Worm (Caenorhabditis elegans) whole organism, young adult: Measurements from ENCODE around the gene pgp-4.

Experiments used
- F22D6.2 ChIP-seq: sonication (generic microtip); optimal IDR thresholded peaks from 2 replicates; lab custom pipeline; 2016; ENCODE audit warnings: mild to moderate bottlenecking, missing genetic modification characterization, missing compliant biosample characterization
- T07F8.4 ChIP-seq: sonication (generic microtip); optimal IDR thresholded peaks from 2 replicates; lab custom pipeline; 2016; ENCODE audit warnings: mild to moderate bottlenecking, missing genetic modification characterization, moderate library complexity, missing compliant biosample characterization
- ama-1 ChIP-seq, 3 experiments: fragments of 150-350 bp in 1 of 3; sonication (generic microtip) in 2 of 3; optimal IDR thresholded peaks; 2 replicates each; lab custom pipeline; 2014 to 2018; ENCODE audit warnings: missing biosample characterization in 2 of 3, missing genetic modification characterization in 2 of 3, missing genetic modification reagents in 2 of 3
- cebp-2 ChIP-seq: fragments of 200-800 bp; sonication (Bioruptor generic); IDR thresholded peaks from 2 replicates; pipeline ENCODE4 v1.3.6; 2022; ENCODE audit warnings: missing genetic modification characterization, missing compliant biosample characterization
- ceh-27 ChIP-seq: fragments of 200-800 bp; sonication (Bioruptor generic); optimal IDR thresholded peaks from 2 replicates; lab custom pipeline; 2018; ENCODE audit warnings: mild to moderate bottlenecking, missing genetic modification characterization, moderate library complexity, missing compliant biosample characterization
- lin-26 ChIP-seq: fragments of 200-800 bp; sonication (Bioruptor generic); IDR thresholded peaks from 2 replicates; pipeline ENCODE4 v1.3.6; 2022; ENCODE audit warnings: missing genetic modification reagents, missing genetic modification characterization, missing compliant biosample characterization
- pbrm-1 ChIP-seq: fragments of 200-800 bp; sonication (Bioruptor generic); IDR thresholded peaks from 2 replicates; pipeline ENCODE4 v1.3.6; 2022; ENCODE audit warnings: missing genetic modification reagents, missing genetic modification characterization, missing compliant biosample characterization
- tlf-1 ChIP-seq: fragments of 200-800 bp; sonication (Bioruptor generic); optimal IDR thresholded peaks from 2 replicates; lab custom pipeline; 2018; ENCODE audit warnings: mild to moderate bottlenecking, missing genetic modification characterization, missing compliant biosample characterization
- unc-130 ChIP-seq: sonication (generic microtip); optimal IDR thresholded peaks from 2 replicates; lab custom pipeline; 2016; ENCODE audit warnings: missing genetic modification reagents, missing genetic modification characterization, missing compliant biosample characterization
- unc-62 ChIP-seq: fragments of 150-350 bp; optimal IDR thresholded peaks from 2 replicates; lab custom pipeline; 2014; ENCODE audit warnings: missing biosample characterization, missing genetic modification reagents, missing genetic modification characterization
- zim-3 ChIP-seq: sonication (generic microtip); optimal IDR thresholded peaks from 2 replicates; lab custom pipeline; 2017; ENCODE audit warnings: mild to moderate bottlenecking, missing genetic modification characterization, moderate library complexity, missing compliant biosample characterization

DNA sequence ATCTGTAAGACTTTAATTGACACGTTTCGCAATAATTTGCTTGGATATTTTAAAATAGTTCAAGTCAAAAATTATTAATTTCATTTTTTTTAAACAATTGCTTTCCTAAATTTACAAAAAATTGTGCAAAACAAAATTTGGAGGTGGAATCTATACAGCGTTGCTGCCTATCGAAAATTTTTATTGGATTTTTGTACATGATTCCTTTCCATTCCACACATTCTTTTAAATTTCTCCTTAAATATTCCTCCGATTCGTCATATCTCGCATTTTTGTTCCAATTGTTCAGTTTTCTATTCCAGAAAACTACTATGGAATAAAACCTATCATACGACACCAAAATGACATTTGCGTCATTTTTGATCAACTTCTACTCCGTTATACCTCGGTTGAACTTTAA is 10.8 kb downstream of the pgp-4 start, which contains the start of gene ttyh-1:
- no peak for TF ChIP-seq ceh-27 (GFP tag; lab: Kevin White, UChicago)
- no peak for TF ChIP-seq pbrm-1 (GFP tag; lab: Robert Waterston, UW)
- TF ChIP-seq ama-1 (optimal IDR thresholded peaks at IDR 0.05; lab: Kevin White, UChicago), result no peak
- no peak for TF ChIP-seq ama-1 (GFP tag; optimal IDR thresholded peaks at IDR 0.05; lab: Kevin White, UChicago)
- TF ChIP-seq tlf-1 (GFP tag; lab: Kevin White, UChicago), result no peak
- TF ChIP-seq F22D6.2, result no peak
- no peak for TF ChIP-seq unc-62 (GFP tag; lab: Kevin White, UChicago)
- no peak for TF ChIP-seq T07F8.4 (tag; lab: Kevin White, UChicago)
- TF ChIP-seq cebp-2 (GFP tag; lab: Robert Waterston, UW), result no peak
- no peak for TF ChIP-seq lin-26 (GFP tag; lab: Robert Waterston, UW)
- no peak for TF ChIP-seq unc-130 (GFP tag; lab: Kevin White, UChicago)
- no peak for TF ChIP-seq zim-3 (tag; lab: Kevin White, UChicago)
